Worm (Caenorhabditis elegans) whole organism, L2 larva: ENCODE results near the gene atgp-2.

Source experiments
- R02D3.7 ChIP-seq: fragments of 150-350 bp; optimal IDR thresholded peaks from 2 replicates; lab custom pipeline; 2014; ENCODE audit warnings: missing biosample characterization, missing genetic modification characterization
- Y55F3AM.14 ChIP-seq: fragments of 200-800 bp; sonication (Bioruptor generic); optimal IDR thresholded peaks from 2 replicates; lab custom pipeline; 2018; ENCODE audit warnings: mild to moderate bottlenecking, missing genetic modification characterization, missing compliant biosample characterization
- ama-1 ChIP-seq: fragments of 150-350 bp; optimal IDR thresholded peaks from 2 replicates; lab custom pipeline; 2018; ENCODE audit warnings: inconsistent platforms
- blmp-1 ChIP-seq: sonication (generic microtip); optimal IDR thresholded peaks from 2 replicates; lab custom pipeline; 2017; ENCODE audit warnings: missing genetic modification characterization, mild to moderate bottlenecking, missing compliant biosample characterization, antibody characterized with exemption, moderate library complexity; ENCODE audit not compliant: insufficient read depth
- elt-1 ChIP-seq: fragments of 150-350 bp; optimal IDR thresholded peaks from 2 replicates; lab custom pipeline; 2014; ENCODE audit warnings: missing biosample characterization, missing genetic modification characterization
- elt-3 ChIP-seq: sonication (generic microtip); optimal IDR thresholded peaks from 2 replicates; lab custom pipeline; 2017; ENCODE audit warnings: missing biosample characterization, missing genetic modification characterization
- gmeb-1 ChIP-seq: fragments of 150-350 bp; optimal IDR thresholded peaks from 2 replicates; lab custom pipeline; 2014; ENCODE audit warnings: missing biosample characterization, missing genetic modification characterization
- lin-11 ChIP-seq: fragments of 150-350 bp; sonication (generic microtip); optimal IDR thresholded peaks from 2 replicates; lab custom pipeline; 2014; ENCODE audit warnings: missing biosample characterization, missing genetic modification characterization, inconsistent platforms, mixed read lengths
- lsy-2 ChIP-seq, 2 experiments: fragments of 150-350 bp in 1 of 2; sonication (generic microtip) in 1 of 2; optimal IDR thresholded peaks; 2 replicates each; lab custom pipeline; 2014 to 2017; ENCODE audit warnings: missing biosample characterization in 2 of 2, missing genetic modification characterization in 2 of 2
- nhr-11 ChIP-seq: fragments of 150-350 bp; optimal IDR thresholded peaks from 2 replicates; lab custom pipeline; 2014; ENCODE audit warnings: missing biosample characterization, missing genetic modification characterization
- nhr-21 ChIP-seq: fragments of 150-350 bp; optimal IDR thresholded peaks from 2 replicates; lab custom pipeline; 2014; ENCODE audit warnings: missing biosample characterization, missing genetic modification characterization
- snpc-4 ChIP-seq: fragments of 150-350 bp; optimal IDR thresholded peaks from 2 replicates; lab custom pipeline; 2014; ENCODE audit warnings: missing biosample characterization, missing genetic modification characterization
- unc-39 ChIP-seq: fragments of 150-350 bp; optimal IDR thresholded peaks from 2 replicates; lab custom pipeline; 2014; ENCODE audit warnings: missing biosample characterization, missing genetic modification characterization
- zag-1 ChIP-seq: fragments of 150-350 bp; optimal IDR thresholded peaks from 2 replicates; lab custom pipeline; 2014; ENCODE audit warnings: missing biosample characterization, missing genetic modification characterization

DNA sequence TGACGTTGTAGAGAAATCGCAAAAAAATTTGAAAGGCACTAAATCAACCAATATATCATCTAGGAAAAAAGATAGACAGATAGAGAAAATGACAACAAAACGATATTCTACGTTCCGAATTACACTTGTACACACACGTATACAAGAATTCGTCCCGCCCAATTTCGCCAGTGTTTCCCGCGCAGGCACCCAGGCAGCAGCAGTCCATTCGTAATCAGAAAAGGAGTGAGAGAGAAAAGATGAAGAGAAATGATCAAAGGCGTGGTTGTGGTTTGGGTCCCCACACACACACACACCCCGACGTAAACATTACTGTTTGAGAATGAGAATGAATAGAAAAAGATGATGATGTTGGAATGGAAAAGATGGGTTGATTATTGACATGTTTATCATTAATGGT, 29.8 kb upstream of the atgp-2 start:
- TF ChIP-seq snpc-4 (tag; lab: Kevin White, UChicago) (no peak), unc-39 (tag; lab: Kevin White, UChicago) (no peak), lin-11 (tag; lab: Kevin White, UChicago) (no peak), ama-1 (lab: Kevin White, UChicago) (no peak), lsy-2 (tag; optimal IDR thresholded peaks at IDR 0.05; lab: Kevin White, UChicago) (no peak), nhr-11 (tag; lab: Kevin White, UChicago) (no peak), zag-1 (tag; lab: Kevin White, UChicago) (no peak), R02D3.7 (tag; lab: Kevin White, UChicago) (no peak), elt-1 (tag; lab: Kevin White, UChicago) (no peak), blmp-1 (tag; lab: Kevin White, UChicago) (peak; percentile 65), elt-3 (no peak), Y55F3AM.14 (GFP tag; lab: Kevin White, UChicago) (no peak), gmeb-1 (tag; lab: Kevin White, UChicago) (no peak), nhr-21 (tag; lab: Kevin White, UChicago) (peak; percentile 47)
